Fruit fly (Drosophila melanogaster) whole organism, embryonic: ENCODE results near the gene CG31793.

Experiments used
- ATbp ChIP-seq: fragments of 200-800 bp; sonication (Bioruptor generic); optimal IDR thresholded peaks from 2 replicates; lab custom pipeline; 2017; ENCODE audit warnings: missing biosample characterization, mild to moderate bottlenecking, missing genetic modification characterization, missing genetic modification reagents
- Antp ChIP-seq: fragments of 200-800 bp; sonication (Bioruptor generic); optimal IDR thresholded peaks from 3 replicates; lab custom pipeline; 2016; ENCODE audit warnings: missing biosample characterization, missing genetic modification characterization
- Asciz ChIP-seq: fragments of 200-800 bp; sonication (Bioruptor generic); optimal IDR thresholded peaks from 2 replicates; lab custom pipeline; 2017; ENCODE audit warnings: missing biosample characterization, mild to moderate bottlenecking, missing genetic modification characterization, missing genetic modification reagents
- BtbVII ChIP-seq: fragments of 200-800 bp; sonication (Bioruptor generic); optimal IDR thresholded peaks from 3 replicates; lab custom pipeline; 2017; ENCODE audit warnings: missing biosample characterization, mild to moderate bottlenecking, missing genetic modification characterization
- CG10979 ChIP-seq: fragments of 200-800 bp; sonication (Bioruptor generic); optimal IDR thresholded peaks from 2 replicates; lab custom pipeline; 2018; ENCODE audit warnings: missing biosample characterization, mild to moderate bottlenecking, missing genetic modification characterization, moderate library complexity
- CG11696 ChIP-seq: fragments of 200-800 bp; sonication (Bioruptor generic); IDR thresholded peaks from 2 replicates; pipeline ENCODE4 v1.3.6; 2022; ENCODE audit warnings: missing biosample characterization, missing genetic modification characterization
- CG11723 ChIP-seq: fragments of 200-800 bp; sonication (Bioruptor generic); optimal IDR thresholded peaks from 2 replicates; lab custom pipeline; 2017; ENCODE audit warnings: missing biosample characterization, mild to moderate bottlenecking, missing genetic modification characterization
- CG12155 ChIP-seq: fragments of 200-800 bp; sonication (Bioruptor generic); optimal IDR thresholded peaks from 3 replicates; lab custom pipeline; 2016; ENCODE audit warnings: missing biosample characterization, missing genetic modification characterization
- CG12299 ChIP-seq: fragments of 200-800 bp; sonication (Bioruptor generic); optimal IDR thresholded peaks from 2 replicates; lab custom pipeline; 2018; ENCODE audit warnings: missing biosample characterization, mild to moderate bottlenecking, missing genetic modification characterization
- CG12942 ChIP-seq: fragments of 200-800 bp; sonication (Bioruptor generic); optimal IDR thresholded peaks from 3 replicates; lab custom pipeline; 2016; ENCODE audit warnings: missing biosample characterization, missing genetic modification characterization
- CG15011 ChIP-seq: fragments of 200-800 bp; sonication (Bioruptor generic); optimal IDR thresholded peaks from 3 replicates; lab custom pipeline; 2018; ENCODE audit warnings: missing biosample characterization, mild to moderate bottlenecking, missing genetic modification characterization
- CG30403 ChIP-seq: fragments of 200-800 bp; sonication (Bioruptor generic); optimal IDR thresholded peaks from 3 replicates; lab custom pipeline; 2016; ENCODE audit warnings: missing biosample characterization, missing genetic modification characterization
- CG6175 ChIP-seq: fragments of 200-800 bp; sonication (Bioruptor generic); IDR thresholded peaks from 3 replicates; pipeline ENCODE4 v1.3.6; 2022; ENCODE audit warnings: missing biosample characterization, missing genetic modification characterization
- CG7372 ChIP-seq: fragments of 200-800 bp; sonication (Bioruptor generic); IDR thresholded peaks from 2 replicates; pipeline ENCODE4 v1.3.6; 2022; ENCODE audit warnings: missing biosample characterization, missing genetic modification characterization
- D19B ChIP-seq: fragments of 200-800 bp; sonication (Bioruptor generic); optimal IDR thresholded peaks from 2 replicates; lab custom pipeline; 2017; ENCODE audit warnings: missing biosample characterization, mild to moderate bottlenecking, missing genetic modification characterization
- Deaf1 ChIP-seq: fragments of 200-800 bp; optimal IDR thresholded peaks from 3 replicates; lab custom pipeline; 2019; ENCODE audit warnings: missing biosample characterization, mild to moderate bottlenecking, missing genetic modification characterization, moderate library complexity
- Ets65A ChIP-seq: fragments of 200-800 bp; sonication (Bioruptor generic); peaks from one replicate; lab custom pipeline; 2016; ENCODE audit warnings: missing biosample characterization, missing genetic modification characterization
- Fer1 ChIP-seq: fragments of 200-800 bp; sonication (Bioruptor generic); optimal IDR thresholded peaks from 2 replicates; lab custom pipeline; 2017; ENCODE audit warnings: missing biosample characterization, mild to moderate bottlenecking, missing genetic modification characterization
- Fer2 ChIP-seq: fragments of 200-800 bp; sonication (Bioruptor generic); optimal IDR thresholded peaks from 2 replicates; lab custom pipeline; 2018; ENCODE audit warnings: missing biosample characterization, mild to moderate bottlenecking, missing genetic modification characterization, moderate library complexity
- Fer3 ChIP-seq: fragments of 200-800 bp; sonication (Bioruptor generic); optimal IDR thresholded peaks from 2 replicates; lab custom pipeline; 2018; ENCODE audit warnings: missing biosample characterization, mild to moderate bottlenecking, missing genetic modification characterization, moderate library complexity
- HLH3B ChIP-seq: fragments of 200-800 bp; sonication (Bioruptor generic); IDR thresholded peaks from 2 replicates; pipeline ENCODE4 v1.3.6; 2022; ENCODE audit warnings: missing biosample characterization, missing genetic modification characterization
- HLH54F ChIP-seq: fragments of 200-800 bp; sonication (Bioruptor generic); optimal IDR thresholded peaks from 3 replicates; lab custom pipeline; 2016; ENCODE audit warnings: missing biosample characterization, missing genetic modification characterization
- HmgZ ChIP-seq: fragments of 200-800 bp; sonication (Bioruptor generic); optimal IDR thresholded peaks from 2 replicates; lab custom pipeline; 2018; ENCODE audit warnings: missing biosample characterization, mild to moderate bottlenecking, missing genetic modification characterization
- Hmr ChIP-seq: fragments of 200-800 bp; sonication (Bioruptor generic); optimal IDR thresholded peaks from 3 replicates; lab custom pipeline; 2017; ENCODE audit warnings: mild to moderate bottlenecking, missing biosample characterization, missing genetic modification reagents, missing genetic modification characterization
- Kr ChIP-seq: fragments of 200-800 bp; sonication (Bioruptor generic); optimal IDR thresholded peaks from 2 replicates; lab custom pipeline; 2017; ENCODE audit warnings: missing biosample characterization, mild to moderate bottlenecking, missing genetic modification characterization
- Med ChIP-seq: fragments of 200-800 bp; sonication (Bioruptor generic); peaks from one replicate; lab custom pipeline; 2016; ENCODE audit warnings: missing biosample characterization, missing genetic modification characterization, mild to moderate bottlenecking, inconsistent platforms, moderate library complexity
- Oli ChIP-seq: fragments of 200-800 bp; sonication (Bioruptor generic); optimal IDR thresholded peaks from 2 replicates; lab custom pipeline; 2018; ENCODE audit warnings: missing biosample characterization, mild to moderate bottlenecking, missing genetic modification characterization, moderate library complexity
- TFAM ChIP-seq: fragments of 200-800 bp; sonication (Bioruptor generic); optimal IDR thresholded peaks from 2 replicates; lab custom pipeline; 2017; ENCODE audit warnings: missing biosample characterization, missing genetic modification characterization, inconsistent platforms
- Trl ChIP-seq, 3 experiments: fragments of >200 bp in 2 of 3; fragments of 200-800 bp in 1 of 3; sonication (Bioruptor generic) in 1 of 3; optimal IDR thresholded peaks; 2 replicates in 1 of 3; 3 replicates in 2 of 3; lab custom pipeline; 2016 to 2017; ENCODE audit warnings: missing biosample characterization in 1 of 3, missing genetic modification characterization in 1 of 3
- ab ChIP-seq: fragments of 200-800 bp; sonication (Bioruptor generic); optimal IDR thresholded peaks from 2 replicates; lab custom pipeline; 2016; ENCODE audit warnings: missing biosample characterization, missing genetic modification characterization
- bcd ChIP-seq: fragments of 200-800 bp; sonication (Bioruptor generic); optimal IDR thresholded peaks from 2 replicates; lab custom pipeline; 2017; ENCODE audit warnings: missing biosample characterization, mild to moderate bottlenecking, missing genetic modification characterization
- dm ChIP-seq: fragments of 200-800 bp; sonication (Bioruptor generic); optimal IDR thresholded peaks from 3 replicates; lab custom pipeline; 2016; ENCODE audit warnings: missing biosample characterization, missing genetic modification characterization
- fd3F ChIP-seq: fragments of 200-800 bp; sonication (Bioruptor generic); optimal IDR thresholded peaks from 2 replicates; lab custom pipeline; 2018; ENCODE audit warnings: missing biosample characterization, mild to moderate bottlenecking, missing genetic modification characterization, moderate library complexity
- jigr1 ChIP-seq: fragments of 200-800 bp; sonication (Bioruptor generic); IDR thresholded peaks from 3 replicates; pipeline ENCODE4 v1.3.6; 2022; ENCODE audit warnings: missing biosample characterization, missing genetic modification characterization
- maf-S ChIP-seq: fragments of 200-800 bp; sonication (Bioruptor generic); optimal IDR thresholded peaks from 2 replicates; lab custom pipeline; 2016; ENCODE audit warnings: missing biosample characterization, missing genetic modification characterization
- nerfin-1 ChIP-seq: fragments of 200-800 bp; sonication (Bioruptor generic); optimal IDR thresholded peaks from 3 replicates; lab custom pipeline; 2019; ENCODE audit warnings: missing biosample characterization, mild to moderate bottlenecking, missing genetic modification characterization, moderate library complexity
- nmo ChIP-seq: fragments of 200-800 bp; sonication (Bioruptor generic); optimal IDR thresholded peaks from 2 replicates; lab custom pipeline; 2018; ENCODE audit warnings: missing biosample characterization, mild to moderate bottlenecking, missing genetic modification characterization, moderate library complexity
- nom ChIP-seq: fragments of 200-800 bp; sonication (Bioruptor generic); optimal IDR thresholded peaks from 2 replicates; lab custom pipeline; 2017; ENCODE audit warnings: missing biosample characterization, missing genetic modification characterization, mild to moderate bottlenecking, moderate library complexity, missing genetic modification reagents
- pan ChIP-seq, 4 experiments: fragments of >200 bp in 3 of 4; fragments of 200-800 bp in 1 of 4; sonication (Bioruptor generic) in 1 of 4; optimal IDR thresholded peaks in 3 of 4; IDR thresholded peaks in 1 of 4; 2 replicates each; pipeline versions ENCODE4 v1.3.6 to Lab custom; 2017 to 2022; ENCODE audit warnings: missing biosample characterization in 2 of 4, missing genetic modification characterization in 2 of 4, mixed read lengths in 1 of 4
- run ChIP-seq: fragments of 200-800 bp; sonication (Bioruptor generic); optimal IDR thresholded peaks from 3 replicates; lab custom pipeline; 2018; ENCODE audit warnings: missing biosample characterization, mild to moderate bottlenecking, missing genetic modification characterization
- schlank ChIP-seq: fragments of 200-800 bp; sonication (Bioruptor generic); optimal IDR thresholded peaks from 2 replicates; lab custom pipeline; 2018; ENCODE audit warnings: missing biosample characterization, mild to moderate bottlenecking, missing genetic modification characterization
- sens ChIP-seq: fragments of 200-800 bp; sonication (Bioruptor generic); peaks from one replicate; lab custom pipeline; 2016; ENCODE audit warnings: missing biosample characterization, missing genetic modification characterization
- sim ChIP-seq: fragments of 200-800 bp; sonication (Bioruptor generic); IDR thresholded peaks from 2 replicates; pipeline ENCODE4 v1.3.6; 2022; ENCODE audit warnings: missing biosample characterization, missing genetic modification characterization
- stwl ChIP-seq: fragments of 200-800 bp; sonication (Bioruptor generic); optimal IDR thresholded peaks from 3 replicates; lab custom pipeline; 2018; ENCODE audit warnings: missing biosample characterization, mild to moderate bottlenecking, missing genetic modification characterization, moderate library complexity
- sug ChIP-seq: fragments of 200-800 bp; optimal IDR thresholded peaks from 2 replicates; lab custom pipeline; 2019; ENCODE audit warnings: missing biosample characterization, mild to moderate bottlenecking, missing genetic modification characterization, moderate library complexity
- tap ChIP-seq: fragments of 200-800 bp; optimal IDR thresholded peaks from 3 replicates; lab custom pipeline; 2019; ENCODE audit warnings: missing biosample characterization, mild to moderate bottlenecking, missing genetic modification characterization, moderate library complexity
- tup ChIP-seq: fragments of 200-800 bp; sonication (Bioruptor generic); optimal IDR thresholded peaks from 2 replicates; lab custom pipeline; 2016; ENCODE audit warnings: missing biosample characterization, mild to moderate bottlenecking, missing genetic modification characterization, moderate library complexity
- zfh2 ChIP-seq: fragments of 200-800 bp; sonication (Bioruptor generic); optimal IDR thresholded peaks from 2 replicates; lab custom pipeline; 2016; ENCODE audit warnings: missing biosample characterization, missing genetic modification characterization

Gene CG31793

DNA sequence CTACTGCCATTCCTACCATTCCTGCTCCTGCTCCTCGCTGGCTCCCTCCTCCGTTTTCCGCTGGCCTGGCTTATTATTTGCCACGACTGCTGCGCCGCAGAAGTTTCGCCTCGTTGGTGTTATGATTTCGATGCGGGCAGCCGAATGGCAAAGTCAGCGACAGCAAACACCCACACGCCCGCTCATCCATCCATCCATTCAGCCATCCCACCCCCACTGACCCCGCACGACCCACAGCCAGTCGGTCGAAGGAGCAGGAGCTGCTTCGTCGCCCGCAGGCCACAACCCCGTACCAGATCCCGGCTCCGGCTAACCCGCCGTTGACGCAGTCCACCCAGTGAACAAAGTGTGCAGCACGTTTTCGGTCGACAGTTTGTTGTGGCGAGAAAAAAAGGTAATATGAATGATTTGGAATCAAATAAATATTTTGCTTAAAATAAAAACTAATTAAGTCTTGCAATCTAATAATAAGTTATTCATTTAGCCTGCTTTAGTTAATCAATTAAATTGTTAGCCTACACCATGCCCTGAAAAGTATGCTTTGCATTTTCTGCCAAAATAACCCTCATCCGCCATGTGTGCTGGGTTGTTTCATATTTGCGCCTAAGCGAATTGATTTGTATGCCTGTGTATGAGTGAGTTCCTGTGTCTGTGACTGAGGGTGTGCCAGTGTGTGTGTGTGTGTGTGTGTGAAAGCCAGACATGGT is 23.5 kb downstream of the CG31793 start (continued):
- TF ChIP-seq sens (GFP tag; lab: Kevin White, UChicago) (peak; percentile 48), CG11723 (peak; percentile 41), nerfin-1 (tag; lab: Kevin White, UChicago) (peak; percentile 14), BtbVII (peak; percentile 75), nmo (peak; percentile 43), Oli (peak; percentile 57), ab (no peak), run (tag; lab: Kevin White, UChicago) (peak; percentile 5), CG10979 (tag; lab: Kevin White, UChicago) (peak; percentile 47), CG30403 (peak; percentile 48), Hmr (GFP tag; lab: Kevin White, UChicago) (peak; percentile 85), Trl (optimal IDR thresholded peaks at IDR 0.05; lab: Kevin White, UChicago) (no peak), Trl (GFP tag; optimal IDR thresholded peaks at IDR 0.05; lab: Kevin White, UChicago) (no peak), CG7372 (GFP tag; lab: Robert Waterston, UW) (peak; percentile 81), CG12155 (GFP tag; lab: Kevin White, UChicago) (peak; percentile 5), CG6175 (GFP tag; lab: Robert Waterston, UW) (no peak), Antp (GFP tag; lab: Kevin White, UChicago) (no peak), CG11696 (peak; percentile 23; the same call in 1 of the 2 replicates), sug (peak; percentile 56), dm (no peak), HLH54F (GFP tag; lab: Kevin White, UChicago) (peak; percentile 52), Med (GFP tag; lab: Kevin White, UChicago) (peak; percentile 80), Fer2 (tag; lab: Kevin White, UChicago) (peak; percentile 33), tap (tag; lab: Kevin White, UChicago) (peak; percentile 41), CG12299 (tag; lab: Kevin White, UChicago) (peak; percentile 44), CG12942 (GFP tag; lab: Kevin White, UChicago) (no peak), Ets65A (GFP tag; lab: Kevin White, UChicago) (peak; percentile 81), CG15011 (peak; percentile 46), Asciz (peak; percentile 25), TFAM (GFP tag; lab: Kevin White, UChicago) (no peak), bcd (GFP tag; lab: Kevin White, UChicago) (peak; percentile 58), schlank (tag; lab: Kevin White, UChicago) (peak; percentile 57), fd3F (peak; percentile 50), HmgZ (tag; lab: Kevin White, UChicago) (peak; percentile 51), Fer3 (tag; lab: Kevin White, UChicago) (peak; percentile 32), HLH3B (GFP tag; lab: Robert Waterston, UW) (peak; percentile 48; the same call in 1 of the 2 replicates), D19B (GFP tag; lab: Kevin White, UChicago) (peak; percentile 39), pan (optimal IDR thresholded peaks at IDR 0.05; lab: Kevin White, UChicago) (no peak), pan (GFP tag; optimal IDR thresholded peaks at IDR 0.05 in 1 of 2, IDR thresholded peaks at IDR 0.05 in 1 of 2) (peak in 1 of 2 experiments; percentile 20), stwl (no peak), tup (peak; percentile 9), zfh2 (GFP tag; lab: Kevin White, UChicago) (peak; percentile 45), ATbp (GFP tag; lab: Kevin White, UChicago) (peak; percentile 48), sim (no peak), Deaf1 (tag; lab: Kevin White, UChicago) (peak; percentile 64), maf-S (no peak), nom (peak; percentile 38), Fer1 (peak; percentile 89), Kr (GFP tag; lab: Kevin White, UChicago) (no peak), jigr1 (GFP tag; lab: Robert Waterston, UW) (no peak)
